Worm (Caenorhabditis elegans) whole organism, L4/young adult: ENCODE results near the gene fli-1.

ENCODE experiments used
- W03F9.2 ChIP-seq: fragments of 150-350 bp; optimal IDR thresholded peaks from 2 replicates; lab custom pipeline; 2014; ENCODE audit warnings: missing biosample characterization, missing genetic modification characterization
- dao-5 ChIP-seq: sonication (generic microtip); optimal IDR thresholded peaks from 2 replicates; lab custom pipeline; 2016; ENCODE audit warnings: missing genotype, missing genetic modification characterization, moderate library complexity, missing compliant biosample characterization
- him-1 ChIP-seq: sonication (generic microtip); optimal IDR thresholded peaks from 2 replicates; lab custom pipeline; 2016; ENCODE audit warnings: missing genotype, missing genetic modification reagents, missing genetic modification characterization, missing compliant biosample characterization

- TF ChIP-seq W03F9.2 (tag; lab: Kevin White, UChicago) (no peak), dao-5 (tag; lab: Kevin White, UChicago) (no peak), him-1 (no peak)
These were observed 28.1 kb downstream of the fli-1 start for ce11 chrIII:8655412-8655811.
